Fruit fly (Drosophila melanogaster) whole organism, embryonic: ENCODE results near the gene Fit2.

ENCODE experiments used
- ATbp ChIP-seq: fragments of 200-800 bp; sonication (Bioruptor generic); optimal IDR thresholded peaks from 2 replicates; lab custom pipeline; 2017; ENCODE audit warnings: missing biosample characterization, mild to moderate bottlenecking, missing genetic modification characterization, missing genetic modification reagents
- Adf1 ChIP-seq: fragments of 200-800 bp; sonication (Bioruptor generic); IDR thresholded peaks from 2 replicates; pipeline ENCODE4 v1.3.6; 2022; ENCODE audit warnings: missing biosample characterization, missing genetic modification characterization
- Asciz ChIP-seq: fragments of 200-800 bp; sonication (Bioruptor generic); optimal IDR thresholded peaks from 2 replicates; lab custom pipeline; 2017; ENCODE audit warnings: missing biosample characterization, mild to moderate bottlenecking, missing genetic modification characterization, missing genetic modification reagents
- B-H1 ChIP-seq: fragments of 200-800 bp; sonication (Bioruptor generic); IDR thresholded peaks from 3 replicates; pipeline ENCODE4 v1.3.6; 2022; ENCODE audit warnings: missing biosample characterization, missing genetic modification characterization
- Bdp1 ChIP-seq: fragments of 200-800 bp; sonication (Bioruptor generic); optimal IDR thresholded peaks from 3 replicates; lab custom pipeline; 2016; ENCODE audit warnings: missing biosample characterization, missing genetic modification characterization
- Blimp-1 ChIP-seq: fragments of 200-800 bp; sonication (Bioruptor generic); optimal IDR thresholded peaks from 3 replicates; lab custom pipeline; 2018; ENCODE audit warnings: missing biosample characterization, missing genetic modification characterization, mild to moderate bottlenecking, moderate library complexity, missing genetic modification reagents
- CG10147 ChIP-seq: fragments of 200-800 bp; sonication (Bioruptor generic); optimal IDR thresholded peaks from 2 replicates; lab custom pipeline; 2019; ENCODE audit warnings: missing biosample characterization, mild to moderate bottlenecking, missing genetic modification characterization, moderate library complexity
- CG1024 ChIP-seq: fragments of 200-800 bp; sonication (Bioruptor generic); IDR thresholded peaks from 2 replicates; pipeline ENCODE4 v1.3.6; 2022; ENCODE audit warnings: missing biosample characterization, missing genetic modification characterization
- CG11398 ChIP-seq: fragments of 200-800 bp; sonication (Bioruptor generic); optimal IDR thresholded peaks from 2 replicates; lab custom pipeline; 2016; ENCODE audit warnings: missing biosample characterization, missing genetic modification characterization
- CG11696 ChIP-seq: fragments of 200-800 bp; sonication (Bioruptor generic); IDR thresholded peaks from 2 replicates; pipeline ENCODE4 v1.3.6; 2022; ENCODE audit warnings: missing biosample characterization, missing genetic modification characterization
- CG12299 ChIP-seq: fragments of 200-800 bp; sonication (Bioruptor generic); optimal IDR thresholded peaks from 2 replicates; lab custom pipeline; 2018; ENCODE audit warnings: missing biosample characterization, mild to moderate bottlenecking, missing genetic modification characterization
- CG14965 ChIP-seq: fragments of 200-800 bp; sonication (Bioruptor generic); optimal IDR thresholded peaks from 2 replicates; lab custom pipeline; 2016; ENCODE audit warnings: missing biosample characterization, missing genetic modification characterization, borderline replicate concordance
- CG15269 ChIP-seq: fragments of 200-800 bp; sonication (Bioruptor generic); optimal IDR thresholded peaks from 2 replicates; lab custom pipeline; 2018; ENCODE audit warnings: missing biosample characterization, mild to moderate bottlenecking, missing genetic modification characterization, moderate library complexity
- CG15601 ChIP-seq: fragments of 200-800 bp; sonication (Bioruptor generic); optimal IDR thresholded peaks from 3 replicates; lab custom pipeline; 2019; ENCODE audit warnings: missing biosample characterization, mild to moderate bottlenecking, missing genetic modification characterization, moderate library complexity
- CG17802 ChIP-seq: fragments of 200-800 bp; sonication (Bioruptor generic); optimal IDR thresholded peaks from 2 replicates; lab custom pipeline; 2018; ENCODE audit warnings: missing biosample characterization, mild to moderate bottlenecking, missing genetic modification characterization, moderate library complexity
- CG2202 ChIP-seq: fragments of 200-800 bp; sonication (Bioruptor generic); optimal IDR thresholded peaks from 2 replicates; lab custom pipeline; 2018; ENCODE audit warnings: missing biosample characterization, mild to moderate bottlenecking, missing genetic modification characterization
- CG4820 ChIP-seq: fragments of 200-800 bp; sonication (Bioruptor generic); optimal IDR thresholded peaks from 3 replicates; lab custom pipeline; 2016; ENCODE audit warnings: missing biosample characterization, missing genetic modification characterization
- CG6854 ChIP-seq: fragments of 200-800 bp; sonication (Bioruptor generic); optimal IDR thresholded peaks from 3 replicates; lab custom pipeline; 2017; ENCODE audit warnings: missing biosample characterization, mild to moderate bottlenecking, missing genetic modification characterization
- CG8290 ChIP-seq, 3 experiments: fragments of 200-800 bp; sonication (Bioruptor generic); optimal IDR thresholded peaks; 2 replicates each; lab custom pipeline; 2016 to 2019; ENCODE audit warnings: missing biosample characterization in 3 of 3, missing genetic modification characterization in 3 of 3, mild to moderate bottlenecking in 2 of 3, moderate library complexity in 1 of 3
- CG9797 ChIP-seq: fragments of 200-800 bp; sonication (Bioruptor generic); optimal IDR thresholded peaks from 3 replicates; lab custom pipeline; 2018; ENCODE audit warnings: missing biosample characterization, mild to moderate bottlenecking, missing genetic modification characterization
- D19A ChIP-seq: fragments of 200-800 bp; optimal IDR thresholded peaks from 3 replicates; lab custom pipeline; 2019; ENCODE audit warnings: missing biosample characterization, mild to moderate bottlenecking, missing genetic modification characterization, moderate library complexity
- Dad ChIP-seq: fragments of 200-800 bp; sonication (Bioruptor generic); optimal IDR thresholded peaks from 3 replicates; lab custom pipeline; 2016; ENCODE audit warnings: missing biosample characterization, missing genetic modification characterization
- Dbx ChIP-seq: fragments of 200-800 bp; sonication (Bioruptor generic); IDR thresholded peaks from 3 replicates; pipeline ENCODE4 v1.3.6; 2022; ENCODE audit warnings: missing biosample characterization, missing genetic modification characterization
- Drgx ChIP-seq: fragments of 200-800 bp; sonication (Bioruptor generic); IDR thresholded peaks from 2 replicates; pipeline ENCODE4 v1.3.6; 2022; ENCODE audit warnings: missing biosample characterization, missing genetic modification characterization
- Eip74EF ChIP-seq, 2 experiments: fragments of 200-800 bp in 1 of 2; fragments of >200 bp in 1 of 2; sonication (Bioruptor generic) in 1 of 2; optimal IDR thresholded peaks; 2 replicates each; lab custom pipeline; 2017 to 2019; ENCODE audit warnings: missing biosample characterization in 2 of 2, missing genetic modification characterization in 2 of 2, mild to moderate bottlenecking in 1 of 2, moderate library complexity in 1 of 2
- HmgD ChIP-seq: fragments of 200-800 bp; sonication (Bioruptor generic); optimal IDR thresholded peaks from 3 replicates; lab custom pipeline; 2016; ENCODE audit warnings: missing biosample characterization, missing genetic modification characterization
- Hmr ChIP-seq: fragments of 200-800 bp; sonication (Bioruptor generic); optimal IDR thresholded peaks from 3 replicates; lab custom pipeline; 2017; ENCODE audit warnings: mild to moderate bottlenecking, missing biosample characterization, missing genetic modification reagents, missing genetic modification characterization
- MBD-R2 ChIP-seq: fragments of 200-800 bp; sonication (Bioruptor generic); IDR thresholded peaks from 2 replicates; pipeline ENCODE4 v1.3.6; 2022; ENCODE audit warnings: missing biosample characterization, missing genetic modification characterization
- Mes4 ChIP-seq: fragments of 200-800 bp; sonication (Bioruptor generic); optimal IDR thresholded peaks from 2 replicates; lab custom pipeline; 2016; ENCODE audit warnings: missing biosample characterization, missing genetic modification characterization
- Side ChIP-seq: fragments of 200-800 bp; sonication (Bioruptor generic); optimal IDR thresholded peaks from 2 replicates; lab custom pipeline; 2016; ENCODE audit warnings: missing biosample characterization, missing genetic modification characterization
- bab2 ChIP-seq: fragments of 200-800 bp; sonication (Bioruptor generic); optimal IDR thresholded peaks from 2 replicates; lab custom pipeline; 2016; ENCODE audit warnings: missing biosample characterization, missing genetic modification characterization
- bbx ChIP-seq: fragments of 200-800 bp; sonication (Bioruptor generic); IDR thresholded peaks from 2 replicates; pipeline ENCODE4 v1.3.6; 2022; ENCODE audit warnings: missing biosample characterization, missing genetic modification characterization; ENCODE audit not compliant: partially characterized antibody
- emc ChIP-seq: fragments of 200-800 bp; sonication (Bioruptor generic); optimal IDR thresholded peaks from 2 replicates; lab custom pipeline; 2016; ENCODE audit warnings: missing biosample characterization, missing genetic modification characterization
- ems ChIP-seq: fragments of 200-800 bp; sonication (Bioruptor generic); optimal IDR thresholded peaks from 3 replicates; lab custom pipeline; 2016; ENCODE audit warnings: missing biosample characterization, missing genetic modification characterization
- fd96Cb ChIP-seq: fragments of 200-800 bp; sonication (Bioruptor generic); optimal IDR thresholded peaks from 2 replicates; lab custom pipeline; 2018; ENCODE audit warnings: missing biosample characterization, mild to moderate bottlenecking, missing genetic modification characterization, moderate library complexity
- gfzf ChIP-seq: fragments of 200-800 bp; sonication (Bioruptor generic); optimal IDR thresholded peaks from 2 replicates; lab custom pipeline; 2016; ENCODE audit warnings: missing biosample characterization, mild to moderate bottlenecking, missing genetic modification characterization, moderate library complexity
- h ChIP-seq: fragments of >200 bp; optimal IDR thresholded peaks from 2 replicates; lab custom pipeline; 2017
- ham ChIP-seq: fragments of 200-800 bp; sonication (Bioruptor generic); IDR thresholded peaks from 2 replicates; pipeline ENCODE4 v1.3.6; 2022; ENCODE audit warnings: missing biosample characterization, missing genetic modification characterization
- hkb ChIP-seq, 2 experiments: fragments of 200-800 bp in 1 of 2; fragments of >200 bp in 1 of 2; sonication (Bioruptor generic) in 1 of 2; IDR thresholded peaks in 1 of 2; optimal IDR thresholded peaks in 1 of 2; 2 replicates each; pipeline versions ENCODE4 v1.3.6 to Lab custom; 2017 to 2022; ENCODE audit warnings: missing biosample characterization in 1 of 2, missing genetic modification characterization in 1 of 2
- kah ChIP-seq: fragments of 200-800 bp; sonication (Bioruptor generic); optimal IDR thresholded peaks from 2 replicates; lab custom pipeline; 2018; ENCODE audit warnings: missing biosample characterization, mild to moderate bottlenecking, missing genetic modification characterization
- kni ChIP-seq: fragments of 200-800 bp; sonication (Bioruptor generic); optimal IDR thresholded peaks from 3 replicates; lab custom pipeline; 2017; ENCODE audit warnings: mild to moderate bottlenecking, missing biosample characterization, missing genetic modification reagents, missing genetic modification characterization
- lab ChIP-seq: fragments of 200-800 bp; sonication (Bioruptor generic); optimal IDR thresholded peaks from 3 replicates; lab custom pipeline; 2017; ENCODE audit warnings: missing biosample characterization, missing genetic modification characterization, mild to moderate bottlenecking, moderate library complexity, missing genetic modification reagents
- peb ChIP-seq: fragments of 200-800 bp; sonication (Bioruptor generic); IDR thresholded peaks from 2 replicates; pipeline ENCODE4 v1.3.6; 2022; ENCODE audit warnings: missing biosample characterization, missing genetic modification characterization
- phol ChIP-seq: fragments of 200-800 bp; sonication (Bioruptor generic); optimal IDR thresholded peaks from 3 replicates; lab custom pipeline; 2018; ENCODE audit warnings: missing biosample characterization, mild to moderate bottlenecking, missing genetic modification characterization, moderate library complexity
- schlank ChIP-seq: fragments of 200-800 bp; sonication (Bioruptor generic); optimal IDR thresholded peaks from 2 replicates; lab custom pipeline; 2018; ENCODE audit warnings: missing biosample characterization, mild to moderate bottlenecking, missing genetic modification characterization
- scrt ChIP-seq: fragments of 200-800 bp; sonication (Bioruptor generic); optimal IDR thresholded peaks from 2 replicates; lab custom pipeline; 2018; ENCODE audit warnings: missing biosample characterization, mild to moderate bottlenecking, missing genetic modification characterization, moderate library complexity
- sna ChIP-seq: fragments of 200-800 bp; sonication (Bioruptor generic); IDR thresholded peaks from 2 replicates; pipeline ENCODE4 v1.3.6; 2022; ENCODE audit warnings: missing biosample characterization, missing genetic modification characterization; ENCODE audit not compliant: partially characterized antibody
- tin ChIP-seq: fragments of 200-800 bp; sonication (Bioruptor generic); optimal IDR thresholded peaks from 3 replicates; lab custom pipeline; 2016; ENCODE audit warnings: missing biosample characterization, missing genetic modification characterization
- tx ChIP-seq: fragments of 200-800 bp; sonication (Bioruptor generic); optimal IDR thresholded peaks from 2 replicates; lab custom pipeline; 2016; ENCODE audit warnings: missing biosample characterization, missing genetic modification characterization
- usp ChIP-seq: fragments of >200 bp; optimal IDR thresholded peaks from 2 replicates; lab custom pipeline; 2017; ENCODE audit warnings: missing biosample characterization, missing genetic modification characterization

Fit2 gene

dm6 chr3L:17050661-17051452 is 26.7 kb downstream of the Fit2 start (continued):
- TF ChIP-seq phol (peak; percentile 11), bab2 (GFP tag; lab: Kevin White, UChicago) (no peak), CG15269 (tag; lab: Kevin White, UChicago) (no peak), Bdp1 (GFP tag; lab: Kevin White, UChicago) (no peak), h (lab: Kevin White, UChicago) (no peak), sna (GFP tag; lab: Robert Waterston, UW) (0 out of 2 replicates have a peak, but pooled peaks have one; percentile 14), ham (GFP tag; lab: Robert Waterston, UW) (no peak), kah (GFP tag; lab: Kevin White, UChicago) (no peak), kni (GFP tag; lab: Kevin White, UChicago) (no peak), CG9797 (GFP tag; lab: Kevin White, UChicago) (peak; percentile 63), Side (GFP tag; lab: Kevin White, UChicago) (no peak), HmgD (GFP tag; lab: Kevin White, UChicago) (peak; percentile 15), CG11696 (GFP tag; lab: Robert Waterston, UW) (no peak), CG1024 (GFP tag; lab: Robert Waterston, UW) (no peak), ems (GFP tag; lab: Kevin White, UChicago) (no peak), emc (no peak), CG14965 (GFP tag; lab: Kevin White, UChicago) (no peak), Adf1 (GFP tag; lab: Robert Waterston, UW) (peak; percentile 70), Mes4 (GFP tag; lab: Kevin White, UChicago) (no peak), usp (no peak), D19A (no peak), CG10147 (GFP tag; lab: Kevin White, UChicago) (no peak), hkb (optimal IDR thresholded peaks at IDR 0.05; lab: Kevin White, UChicago) (no peak), hkb (GFP tag; IDR thresholded peaks at IDR 0.05; lab: Robert Waterston, UW) (0 out of 2 replicates have a peak, but pooled peaks have one; percentile 19), CG17802 (tag; lab: Kevin White, UChicago) (no peak), Drgx (no peak), Blimp-1 (no peak), tin (no peak), Hmr (GFP tag; lab: Kevin White, UChicago) (no peak), CG11398 (no peak), gfzf (peak; percentile 64)

dm6 chr3L:17051472-17051871 is 27.3 kb downstream of the Fit2 start:
- TF ChIP-seq ATbp (no peak), schlank (no peak), scrt (GFP tag; lab: Kevin White, UChicago) (no peak), peb (GFP tag; lab: Robert Waterston, UW) (no peak), Asciz (GFP tag; lab: Kevin White, UChicago) (no peak), tx (GFP tag; lab: Kevin White, UChicago) (no peak), Dbx (GFP tag; lab: Robert Waterston, UW) (no peak; the same call in 2 of the 3 replicates), CG12299 (no peak), CG2202 (tag; lab: Kevin White, UChicago) (no peak), bbx (GFP tag; lab: Robert Waterston, UW) (no peak), Dad (GFP tag; lab: Kevin White, UChicago) (no peak), CG6854 (no peak), Eip74EF (GFP tag; optimal IDR thresholded peaks at IDR 0.05; lab: Kevin White, UChicago) (peak in 1 of 2 experiments; percentile 14), fd96Cb (tag; lab: Kevin White, UChicago) (no peak), CG4820 (GFP tag; lab: Kevin White, UChicago) (no peak), lab (GFP tag; lab: Kevin White, UChicago) (no peak), CG15601 (peak; percentile 49), CG8290 (GFP tag; optimal IDR thresholded peaks at IDR 0.05; lab: Kevin White, UChicago) (no peak), CG8290 (tag; optimal IDR thresholded peaks at IDR 0.05; lab: Kevin White, UChicago) (no peak), MBD-R2 (0 out of 2 replicates have a peak, but pooled peaks have one; percentile 9), B-H1 (GFP tag; lab: Robert Waterston, UW) (no peak)
